Worm (Caenorhabditis elegans) whole organism, L1 larva: Measurements from ENCODE around the gene Y59A8B.12.

ENCODE experiments used
- C04F5.9 ChIP-seq: sonication (generic microtip); optimal IDR thresholded peaks from 2 replicates; lab custom pipeline; 2016; ENCODE audit warnings: missing genetic modification characterization, missing compliant biosample characterization
- F16B12.6 ChIP-seq: fragments of 150-350 bp; optimal IDR thresholded peaks from 2 replicates; lab custom pipeline; 2014; ENCODE audit warnings: missing biosample characterization, missing genetic modification characterization
- alr-1 ChIP-seq: fragments of 200-800 bp; sonication (Bioruptor generic); optimal IDR thresholded peaks from 2 replicates; lab custom pipeline; 2018; ENCODE audit warnings: borderline replicate concordance, mild to moderate bottlenecking, missing genetic modification characterization, missing compliant biosample characterization
- aly-2 ChIP-seq: fragments of 150-350 bp; optimal IDR thresholded peaks from 2 replicates; lab custom pipeline; 2014; ENCODE audit warnings: missing biosample characterization, missing genetic modification characterization
- ceh-8 ChIP-seq: fragments of 200-800 bp; sonication (Bioruptor generic); optimal IDR thresholded peaks from 2 replicates; lab custom pipeline; 2018; ENCODE audit warnings: mild to moderate bottlenecking, missing genetic modification characterization, moderate library complexity, missing compliant biosample characterization
- ceh-88 ChIP-seq: fragments of 200-800 bp; sonication (Bioruptor generic); IDR thresholded peaks from 2 replicates; pipeline ENCODE4 v1.3.6; 2022; ENCODE audit warnings: missing genetic modification characterization, missing compliant biosample characterization
- ceh-90 ChIP-seq: sonication (generic microtip); optimal IDR thresholded peaks from 2 replicates; lab custom pipeline; 2016; ENCODE audit warnings: missing genetic modification characterization, missing compliant biosample characterization
- ces-1 ChIP-seq: fragments of 150-350 bp; optimal IDR thresholded peaks from 2 replicates; lab custom pipeline; 2014; ENCODE audit warnings: missing biosample characterization, missing genetic modification reagents, missing genetic modification characterization
- dsc-1 ChIP-seq: sonication (generic microtip); optimal IDR thresholded peaks from 2 replicates; lab custom pipeline; 2016; ENCODE audit warnings: mild to moderate bottlenecking, missing genetic modification characterization, missing compliant biosample characterization
- efl-1 ChIP-seq, 4 experiments: fragments of 150-350 bp; optimal IDR thresholded peaks in 3 of 4; peaks in 1 of 4; 1 replicate in 1 of 4; 2 replicates in 3 of 4; lab custom pipeline; 2014; ENCODE audit warnings: missing biosample characterization in 2 of 4, missing genetic modification characterization in 2 of 4, missing genetic modification reagents in 2 of 4
- egl-13 ChIP-seq: sonication (generic microtip); optimal IDR thresholded peaks from 2 replicates; lab custom pipeline; 2016; ENCODE audit warnings: missing genotype, missing genetic modification reagents, missing genetic modification characterization, missing compliant biosample characterization
- egl-27 ChIP-seq, 2 experiments: fragments of 150-350 bp in 1 of 2; sonication (generic microtip); optimal IDR thresholded peaks; 3 replicates each; lab custom pipeline; 2017 to 2018; ENCODE audit warnings: missing biosample characterization in 2 of 2, missing genetic modification characterization in 2 of 2, missing genetic modification reagents in 2 of 2
- elt-2 ChIP-seq: sonication (generic microtip); optimal IDR thresholded peaks from 2 replicates; lab custom pipeline; 2016; ENCODE audit warnings: missing genetic modification characterization, mild to moderate bottlenecking, inconsistent platforms, missing compliant biosample characterization, missing genetic modification reagents
- fkh-4 ChIP-seq: sonication (generic microtip); optimal IDR thresholded peaks from 2 replicates; lab custom pipeline; 2016; ENCODE audit warnings: missing compliant biosample characterization, missing genetic modification characterization, borderline replicate concordance
- fkh-8 ChIP-seq: sonication (generic microtip); optimal IDR thresholded peaks from 2 replicates; lab custom pipeline; 2016; ENCODE audit warnings: mild to moderate bottlenecking, missing genetic modification characterization, missing compliant biosample characterization
- fos-1 ChIP-seq: fragments of 150-350 bp; optimal IDR thresholded peaks from 2 replicates; lab custom pipeline; 2014; ENCODE audit warnings: missing biosample characterization, missing genetic modification characterization
- hlh-17 ChIP-seq: fragments of 200-800 bp; sonication (Bioruptor generic); optimal IDR thresholded peaks from 2 replicates; lab custom pipeline; 2018; ENCODE audit warnings: missing genetic modification characterization, mild to moderate bottlenecking, missing compliant biosample characterization, moderate library complexity, borderline replicate concordance
- hpl-2 ChIP-seq: fragments of 150-350 bp; optimal IDR thresholded peaks from 2 replicates; lab custom pipeline; 2014; ENCODE audit warnings: missing biosample characterization, missing genetic modification reagents, missing genetic modification characterization
- isw-1 ChIP-seq: fragments of 200-800 bp; sonication (Bioruptor generic); IDR thresholded peaks from 2 replicates; pipeline ENCODE4 v1.3.6; 2022; ENCODE audit warnings: missing genetic modification characterization, missing compliant biosample characterization
- jun-1 ChIP-seq: fragments of 150-350 bp; optimal IDR thresholded peaks from 2 replicates; lab custom pipeline; 2014; ENCODE audit warnings: missing biosample characterization, missing genetic modification reagents, missing genetic modification characterization
- lin-13 ChIP-seq: fragments of 150-350 bp; optimal IDR thresholded peaks from 2 replicates; lab custom pipeline; 2014; ENCODE audit warnings: missing biosample characterization, missing genetic modification reagents, missing genetic modification characterization
- lin-15B ChIP-seq: fragments of 150-350 bp; sonication (generic microtip); optimal IDR thresholded peaks from 3 replicates; lab custom pipeline; 2014; ENCODE audit warnings: missing biosample characterization, missing genetic modification characterization
- lin-39 ChIP-seq: fragments of 150-350 bp; optimal IDR thresholded peaks from 2 replicates; lab custom pipeline; 2014; ENCODE audit warnings: missing biosample characterization, missing genetic modification reagents, missing genetic modification characterization
- lir-3 ChIP-seq: sonication (generic microtip); optimal IDR thresholded peaks from 2 replicates; lab custom pipeline; 2016; ENCODE audit warnings: mild to moderate bottlenecking, missing genetic modification characterization, moderate library complexity, missing compliant biosample characterization; ENCODE audit not compliant: poor library complexity
- lsy-2 ChIP-seq, 2 experiments: fragments of 150-350 bp; optimal IDR thresholded peaks; 2 replicates each; lab custom pipeline; 2014; ENCODE audit warnings: missing biosample characterization in 2 of 2, missing genetic modification characterization in 2 of 2
- mdl-1 ChIP-seq, 2 experiments: fragments of 150-350 bp; optimal IDR thresholded peaks; 2 replicates each; lab custom pipeline; 2014 to 2017; ENCODE audit warnings: missing biosample characterization in 2 of 2, missing genetic modification characterization in 2 of 2, inconsistent platforms in 1 of 2
- nhr-11 ChIP-seq: fragments of 150-350 bp; optimal IDR thresholded peaks from 2 replicates; lab custom pipeline; 2014; ENCODE audit warnings: missing biosample characterization, missing genetic modification characterization
- nhr-19 ChIP-seq: fragments of 200-800 bp; sonication (Bioruptor generic); conservative IDR thresholded peaks from 2 replicates; pipeline ENCODE4 v1.3.6; 2022; ENCODE audit warnings: missing genetic modification characterization, missing compliant biosample characterization
- nhr-20 ChIP-seq: sonication (generic microtip); optimal IDR thresholded peaks from 2 replicates; lab custom pipeline; 2016; ENCODE audit warnings: mild to moderate bottlenecking, missing genetic modification characterization, missing compliant biosample characterization
- nhr-237 ChIP-seq: fragments of 150-350 bp; optimal IDR thresholded peaks from 2 replicates; lab custom pipeline; 2014; ENCODE audit warnings: missing biosample characterization, missing genetic modification characterization
- nhr-28 ChIP-seq: fragments of 150-350 bp; optimal IDR thresholded peaks from 2 replicates; lab custom pipeline; 2014; ENCODE audit warnings: missing biosample characterization, missing genetic modification characterization
- nhr-71 ChIP-seq: sonication (generic microtip); optimal IDR thresholded peaks from 2 replicates; lab custom pipeline; 2016; ENCODE audit warnings: mild to moderate bottlenecking, missing genetic modification characterization, moderate library complexity, missing compliant biosample characterization
- nhr-84 ChIP-seq: sonication (generic microtip); optimal IDR thresholded peaks from 2 replicates; lab custom pipeline; 2017; ENCODE audit warnings: missing biosample characterization, missing genetic modification characterization
- nhr-85 ChIP-seq: sonication (generic microtip); peaks from one replicate; lab custom pipeline; 2016; ENCODE audit warnings: missing genetic modification characterization, inconsistent platforms, missing compliant biosample characterization
- nhr-90 ChIP-seq: sonication (generic microtip); optimal IDR thresholded peaks from 2 replicates; lab custom pipeline; 2016; ENCODE audit warnings: mild to moderate bottlenecking, missing genetic modification characterization, missing compliant biosample characterization; ENCODE audit not compliant: poor library complexity
- pag-3 ChIP-seq: sonication (generic microtip); optimal IDR thresholded peaks from 2 replicates; lab custom pipeline; 2017; ENCODE audit warnings: missing genetic modification characterization, mild to moderate bottlenecking, missing compliant biosample characterization, antibody characterized with exemption, borderline replicate concordance; ENCODE audit not compliant: insufficient read depth
- pax-3 ChIP-seq: fragments of 200-800 bp; sonication (Bioruptor generic); optimal IDR thresholded peaks from 2 replicates; lab custom pipeline; 2018; ENCODE audit warnings: mild to moderate bottlenecking, missing genetic modification characterization, moderate library complexity, missing compliant biosample characterization
- pqm-1 ChIP-seq: sonication (generic microtip); optimal IDR thresholded peaks from 3 replicates; lab custom pipeline; 2017; ENCODE audit warnings: missing biosample characterization, missing genetic modification characterization
- rnt-1 ChIP-seq: sonication (generic microtip); optimal IDR thresholded peaks from 2 replicates; lab custom pipeline; 2016; ENCODE audit warnings: mild to moderate bottlenecking, missing genetic modification characterization, moderate library complexity, missing compliant biosample characterization
- sox-4 ChIP-seq: sonication (generic microtip); optimal IDR thresholded peaks from 2 replicates; lab custom pipeline; 2016; ENCODE audit warnings: missing genetic modification characterization, missing compliant biosample characterization
- sptf-1 ChIP-seq: fragments of 150-350 bp; optimal IDR thresholded peaks from 2 replicates; lab custom pipeline; 2014; ENCODE audit warnings: missing biosample characterization, missing genetic modification characterization
- swsn-7 ChIP-seq: sonication (generic microtip); optimal IDR thresholded peaks from 2 replicates; lab custom pipeline; 2016; ENCODE audit warnings: missing genetic modification characterization, missing compliant biosample characterization
- tbx-2 ChIP-seq: sonication (generic microtip); optimal IDR thresholded peaks from 2 replicates; lab custom pipeline; 2016; ENCODE audit warnings: missing genetic modification characterization, missing compliant biosample characterization
- unc-30 ChIP-seq: sonication (generic microtip); optimal IDR thresholded peaks from 2 replicates; lab custom pipeline; 2017; ENCODE audit warnings: missing biosample characterization, missing genetic modification characterization
- unc-62 ChIP-seq: fragments of 150-350 bp; optimal IDR thresholded peaks from 2 replicates; lab custom pipeline; 2014; ENCODE audit warnings: missing biosample characterization, missing genetic modification reagents, missing genetic modification characterization
- unc-86 ChIP-seq: sonication (generic microtip); optimal IDR thresholded peaks from 2 replicates; lab custom pipeline; 2016; ENCODE audit warnings: missing genetic modification characterization, missing compliant biosample characterization
- unc-98 ChIP-seq: fragments of 200-800 bp; sonication (Bioruptor generic); IDR thresholded peaks from 2 replicates; pipeline ENCODE4 v1.3.6; 2022; ENCODE audit warnings: missing genetic modification characterization, missing compliant biosample characterization
- vab-15 ChIP-seq: sonication (generic microtip); optimal IDR thresholded peaks from 2 replicates; lab custom pipeline; 2017; ENCODE audit warnings: missing genotype, mild to moderate bottlenecking, missing genetic modification characterization, missing compliant biosample characterization
- xbp-1 ChIP-seq: sonication (generic microtip); optimal IDR thresholded peaks from 2 replicates; lab custom pipeline; 2016; ENCODE audit warnings: missing genetic modification characterization, missing compliant biosample characterization
- zag-1 ChIP-seq: fragments of 150-350 bp; optimal IDR thresholded peaks from 2 replicates; lab custom pipeline; 2014; ENCODE audit warnings: missing biosample characterization, missing genetic modification characterization
- ztf-11 ChIP-seq, 2 experiments: sonication (generic microtip); optimal IDR thresholded peaks; 2 replicates each; lab custom pipeline; 2016 to 2017; ENCODE audit warnings: missing genetic modification characterization in 2 of 2, missing biosample characterization in 1 of 2, missing compliant biosample characterization in 1 of 2
- ztf-4 ChIP-seq: fragments of 150-350 bp; optimal IDR thresholded peaks from 2 replicates; lab custom pipeline; 2014; ENCODE audit warnings: missing biosample characterization, missing genetic modification characterization

Gene Y59A8B.12

ce11 chrV:18079163-18079562 is 6.9 kb downstream of the Y59A8B.12 start (continued):
- TF ChIP-seq nhr-20 (tag; lab: Kevin White, UChicago) (no peak), ceh-8 (no peak), fkh-4 (tag; lab: Kevin White, UChicago) (no peak), tbx-2 (peak; percentile 83), unc-62 (GFP tag; lab: Kevin White, UChicago) (no peak), lir-3 (tag; lab: Kevin White, UChicago) (no peak), fos-1 (tag; lab: Kevin White, UChicago) (peak; percentile 81), jun-1 (tag; lab: Kevin White, UChicago) (peak; percentile 78), isw-1 (peak; percentile 67), egl-13 (tag; lab: Kevin White, UChicago) (peak; percentile 54), F16B12.6 (tag; lab: Kevin White, UChicago) (peak; percentile 8), nhr-90 (no peak), sox-4 (no peak), elt-2 (tag; lab: Kevin White, UChicago) (no peak), ceh-90 (tag; lab: Kevin White, UChicago) (no peak), vab-15 (tag; lab: Kevin White, UChicago) (no peak), nhr-85 (tag; lab: Kevin White, UChicago) (peak; percentile 83), C04F5.9 (tag; lab: Kevin White, UChicago) (no peak), swsn-7 (tag; lab: Kevin White, UChicago) (peak; percentile 87), lin-15B (tag; lab: Kevin White, UChicago) (peak; percentile 17), pqm-1 (tag; lab: Kevin White, UChicago) (no peak), alr-1 (tag; lab: Kevin White, UChicago) (no peak), hpl-2 (GFP tag; lab: Kevin White, UChicago) (no peak), xbp-1 (tag; lab: Kevin White, UChicago) (peak; percentile 73), dsc-1 (tag; lab: Kevin White, UChicago) (peak; percentile 78), nhr-19 (peak; percentile 88), pag-3 (tag; lab: Kevin White, UChicago) (peak; percentile 36), aly-2 (peak; percentile 82), mdl-1 (tag; optimal IDR thresholded peaks at IDR 0.05; lab: Kevin White, UChicago) (peak in 1 of 2 experiments; percentile 52), ces-1 (GFP tag; lab: Kevin White, UChicago) (no peak), zag-1 (no peak), lin-13 (GFP tag; lab: Kevin White, UChicago) (peak; percentile 45), ztf-4 (peak; percentile 62), egl-27 (tag; optimal IDR thresholded peaks at IDR 0.05; lab: Kevin White, UChicago) (peak in 1 of 2 experiments; percentile 1), lin-39 (tag; lab: Kevin White, UChicago) (peak; percentile 80), hlh-17 (GFP tag; lab: Kevin White, UChicago) (no peak), nhr-71 (tag; lab: Kevin White, UChicago) (peak; percentile 91), nhr-11 (tag; lab: Kevin White, UChicago) (peak; percentile 79), unc-30 (tag; lab: Kevin White, UChicago) (peak; percentile 29), ztf-11 (tag; optimal IDR thresholded peaks at IDR 0.05; lab: Kevin White, UChicago) (peak in 1 of 2 experiments; percentile 60), sptf-1 (tag; lab: Kevin White, UChicago) (no peak), efl-1 (optimal IDR thresholded peaks at IDR 0.05; lab: Kevin White, UChicago) (peak; percentile 88 to 95), efl-1 (GFP tag; optimal IDR thresholded peaks at IDR 0.05 in 1 of 2; lab: Kevin White, UChicago) (peak; percentile 75 to 96), nhr-28 (tag; lab: Kevin White, UChicago) (no peak), nhr-237 (tag; lab: Kevin White, UChicago) (no peak), unc-98 (GFP tag; lab: Robert Waterston, UW) (no peak), rnt-1 (tag; lab: Kevin White, UChicago) (peak; percentile 86), lsy-2 (tag; optimal IDR thresholded peaks at IDR 0.05; lab: Kevin White, UChicago) (peak; percentile 75 to 81), fkh-8 (peak; percentile 81), ceh-88 (GFP tag; lab: Robert Waterston, UW) (no peak), pax-3 (tag; lab: Kevin White, UChicago) (peak; percentile 17), nhr-84 (tag; lab: Kevin White, UChicago) (no peak), unc-86 (tag; lab: Kevin White, UChicago) (peak; percentile 90)
